Worm (Caenorhabditis elegans): ENCODE measurements around the gene Y71H2AM.12.
"Not testable (repeated sequence)": the region's sequence is repeated elsewhere in the genome, so short reads cannot be mapped to it uniquely, and the experiment has no call there.

Y71H2AM.12 gene

ce11 chrIII:2700637-2701036 is 33.3 kb downstream of the Y71H2AM.12 start, which contains the start of gene set-27:
Gene set-27, plus strand, starts transcription at chrIII:2700937.
- TF ChIP-seq med-1 (GFP tag; optimal IDR thresholded peaks at IDR 0.05; ENCODE audit: insufficient read depth) (no peak), ref-1 (GFP tag; conservative IDR thresholded peaks at IDR 0.05) (no peak), ztf-29 (GFP tag; IDR thresholded peaks at IDR 0.05) (no peak), ztf-23 (GFP tag; IDR thresholded peaks at IDR 0.05) (no peak), tab-1 (GFP tag; IDR thresholded peaks at IDR 0.05) (no peak), flt-1 (GFP tag; IDR thresholded peaks at IDR 0.05) (no peak), T22C8.4 (GFP tag; IDR thresholded peaks at IDR 0.05) (no peak)

ce11 chrIII:2699363-2699762 is 34.5 kb downstream of the Y71H2AM.12 start, which contains the start of gene cox-6B:
Gene cox-6B, plus strand, starts transcription at chrIII:2699663.
- TF ChIP-seq T22C8.4 (GFP tag; IDR thresholded peaks at IDR 0.05); med-1 (GFP tag; optimal IDR thresholded peaks at IDR 0.05; ENCODE audit: insufficient read depth); ztf-23 (GFP tag; IDR thresholded peaks at IDR 0.05): not testable (repeated sequence)

- TF ChIP-seq ref-1 (GFP tag; conservative IDR thresholded peaks at IDR 0.05) (no peak), ztf-29 (GFP tag; IDR thresholded peaks at IDR 0.05) (no peak), flt-1 (GFP tag; IDR thresholded peaks at IDR 0.05) (no peak), cog-1 (tag; optimal IDR thresholded peaks at IDR 0.05) (no peak)
These were observed 35.2 kb downstream of the Y71H2AM.12 start, which contains the start of gene slc-30A9 for ce11 chrIII:2698740-2699139. Gene slc-30A9, minus strand, starts transcription at chrIII:2698817.

DNA sequence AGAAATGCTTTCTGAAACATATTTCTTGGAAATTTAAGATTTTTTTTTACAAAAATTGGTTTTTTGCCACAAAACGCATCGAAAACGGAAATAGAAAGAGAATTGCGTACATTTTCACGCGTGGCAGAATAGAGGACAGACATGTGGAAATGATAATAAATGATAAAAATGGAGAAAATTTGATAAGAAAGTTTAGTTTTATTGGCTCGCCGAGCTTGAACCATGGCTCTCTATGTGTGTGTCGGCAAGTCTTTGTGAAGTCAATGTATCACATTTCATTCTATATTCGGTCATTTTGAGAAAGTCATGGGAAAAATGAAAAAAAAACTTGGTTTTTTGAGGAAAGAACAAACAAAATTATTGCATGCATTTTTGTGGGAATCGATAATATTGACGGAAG is 46.5 kb downstream of the Y71H2AM.12 start:
- TF ChIP-seq ztf-23 (GFP tag; IDR thresholded peaks at IDR 0.05) (no peak), T22C8.4 (GFP tag; IDR thresholded peaks at IDR 0.05) (no peak), tab-1 (GFP tag; IDR thresholded peaks at IDR 0.05) (no peak), klf-2 (GFP tag; conservative IDR thresholded peaks at IDR 0.05) (no peak), ztf-29 (GFP tag; IDR thresholded peaks at IDR 0.05) (no peak), med-1 (GFP tag; optimal IDR thresholded peaks at IDR 0.05; ENCODE audit: insufficient read depth) (no peak), flt-1 (GFP tag; IDR thresholded peaks at IDR 0.05) (no peak)

DNA sequence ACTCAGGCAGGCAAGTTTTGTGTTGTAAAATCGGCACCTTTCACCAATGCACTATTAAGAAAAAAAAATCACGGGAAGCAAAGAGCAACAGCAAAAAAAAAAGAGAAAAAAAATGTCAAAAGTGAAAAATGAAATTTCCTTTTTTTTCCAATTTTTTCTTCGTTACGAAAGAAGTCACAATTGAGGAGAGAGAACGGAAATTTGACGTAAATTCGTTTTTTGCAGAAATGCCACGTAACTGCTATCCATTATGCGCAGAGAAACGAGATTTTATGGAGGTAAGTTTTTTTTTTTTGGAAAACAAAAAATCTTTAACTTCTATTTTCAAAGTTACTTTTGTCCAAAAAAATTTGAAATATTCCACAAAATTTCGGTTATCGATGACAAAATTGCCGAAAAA is 47.2 kb downstream of the Y71H2AM.12 start:
- no peak for TF ChIP-seq ztf-23 (GFP tag; IDR thresholded peaks at IDR 0.05)
- TF ChIP-seq klf-2 (GFP tag; conservative IDR thresholded peaks at IDR 0.05), result no peak
- no peak for TF ChIP-seq cog-1 (tag; optimal IDR thresholded peaks at IDR 0.05)
- no peak for TF ChIP-seq med-1 (GFP tag; optimal IDR thresholded peaks at IDR 0.05; ENCODE audit: insufficient read depth)
- no peak for TF ChIP-seq ref-1 (GFP tag; conservative IDR thresholded peaks at IDR 0.05)
- no peak for TF ChIP-seq tab-1 (GFP tag; IDR thresholded peaks at IDR 0.05)
- TF ChIP-seq T22C8.4 (GFP tag; IDR thresholded peaks at IDR 0.05), result no peak
- TF ChIP-seq flt-1 (GFP tag; IDR thresholded peaks at IDR 0.05), result no peak

- TF ChIP-seq klf-2 (GFP tag; conservative IDR thresholded peaks at IDR 0.05) (no peak), tab-1 (GFP tag; IDR thresholded peaks at IDR 0.05) (no peak)
These were observed 47.8 kb downstream of the Y71H2AM.12 start, which contains the start of the genes Y71H2AL.2, Y71H2AL.4 and pbo-1 for ce11 chrIII:2686064-2686463. Gene Y71H2AL.2, plus strand, starts transcription at chrIII:2686364. Gene Y71H2AL.4, plus strand, starts transcription at chrIII:2686408. Gene pbo-1, minus strand, starts transcription at chrIII:2686463.

ce11 chrIII:2683403-2683802 is 50.5 kb downstream of the Y71H2AM.12 start:
- TF ChIP-seq klf-2 (GFP tag; conservative IDR thresholded peaks at IDR 0.05), result no peak
- no peak for TF ChIP-seq flt-1 (GFP tag; IDR thresholded peaks at IDR 0.05)
- peak; percentile 67; the same call in 1 of the 2 replicates for TF ChIP-seq ztf-29 (GFP tag; IDR thresholded peaks at IDR 0.05)
- TF ChIP-seq ztf-23 (GFP tag; IDR thresholded peaks at IDR 0.05), result no peak
- TF ChIP-seq cog-1 (tag; optimal IDR thresholded peaks at IDR 0.05), result no peak

- no peak for TF ChIP-seq ref-1 (GFP tag; conservative IDR thresholded peaks at IDR 0.05)
- TF ChIP-seq T22C8.4 (GFP tag; IDR thresholded peaks at IDR 0.05), result no peak
- TF ChIP-seq tab-1 (GFP tag; IDR thresholded peaks at IDR 0.05), result no peak
- no peak for TF ChIP-seq med-1 (GFP tag; optimal IDR thresholded peaks at IDR 0.05; ENCODE audit: insufficient read depth)
- no peak for TF ChIP-seq ztf-23 (GFP tag; IDR thresholded peaks at IDR 0.05)
- TF ChIP-seq flt-1 (GFP tag; IDR thresholded peaks at IDR 0.05), result no peak
- TF ChIP-seq cog-1 (tag; optimal IDR thresholded peaks at IDR 0.05), result no peak
- TF ChIP-seq ztf-29 (GFP tag; IDR thresholded peaks at IDR 0.05), result no peak
- TF ChIP-seq klf-2 (GFP tag; conservative IDR thresholded peaks at IDR 0.05), result no peak
These were observed 52.3 kb downstream of the Y71H2AM.12 start for ce11 chrIII:2681559-2681958.
